Fruit fly (Drosophila melanogaster) whole organism, embryonic: ENCODE results near the gene CG4025.

Experiments used
- Aef1 ChIP-seq: fragments of 200-800 bp; sonication (Bioruptor generic); IDR thresholded peaks from 3 replicates; pipeline ENCODE4 v1.3.6; 2022; ENCODE audit warnings: missing biosample characterization, missing genetic modification characterization
- Asciz ChIP-seq: fragments of 200-800 bp; sonication (Bioruptor generic); optimal IDR thresholded peaks from 2 replicates; lab custom pipeline; 2017; ENCODE audit warnings: missing biosample characterization, mild to moderate bottlenecking, missing genetic modification characterization, missing genetic modification reagents
- CG10366 ChIP-seq: fragments of 200-800 bp; sonication (Bioruptor generic); IDR thresholded peaks from 2 replicates; pipeline ENCODE4 v1.3.6; 2022; ENCODE audit warnings: missing biosample characterization, missing genetic modification characterization
- CG12769 ChIP-seq: fragments of 200-800 bp; sonication (Bioruptor generic); optimal IDR thresholded peaks from 2 replicates; lab custom pipeline; 2019; ENCODE audit warnings: missing biosample characterization, mild to moderate bottlenecking, missing genetic modification characterization, moderate library complexity
- CG13296 ChIP-seq: fragments of 200-800 bp; sonication (Bioruptor generic); optimal IDR thresholded peaks from 3 replicates; lab custom pipeline; 2018; ENCODE audit warnings: missing biosample characterization, mild to moderate bottlenecking, missing genetic modification characterization
- CG13775 ChIP-seq: fragments of 200-800 bp; sonication (Bioruptor generic); optimal IDR thresholded peaks from 3 replicates; lab custom pipeline; 2017; ENCODE audit warnings: missing biosample characterization, mild to moderate bottlenecking, missing genetic modification characterization
- CG14710 ChIP-seq: fragments of 200-800 bp; sonication (Bioruptor generic); optimal IDR thresholded peaks from 3 replicates; lab custom pipeline; 2019; ENCODE audit warnings: missing biosample characterization, mild to moderate bottlenecking, missing genetic modification characterization, moderate library complexity
- CG17361 ChIP-seq: fragments of 200-800 bp; sonication (Bioruptor generic); IDR thresholded peaks from 3 replicates; pipeline ENCODE4 v1.3.6; 2022; ENCODE audit warnings: missing biosample characterization, missing genetic modification characterization
- CG31365 ChIP-seq: fragments of 200-800 bp; sonication (Bioruptor generic); optimal IDR thresholded peaks from 2 replicates; lab custom pipeline; 2018; ENCODE audit warnings: missing biosample characterization, mild to moderate bottlenecking, missing genetic modification characterization
- CG32532 ChIP-seq: fragments of 200-800 bp; sonication (Bioruptor generic); IDR thresholded peaks from 2 replicates; pipeline ENCODE4 v1.3.6; 2022; ENCODE audit warnings: missing biosample characterization, missing genetic modification characterization
- CG3407 ChIP-seq: fragments of 200-800 bp; sonication (Bioruptor generic); optimal IDR thresholded peaks from 2 replicates; lab custom pipeline; 2018; ENCODE audit warnings: missing biosample characterization, mild to moderate bottlenecking, missing genetic modification characterization
- CG3726 ChIP-seq: fragments of 200-800 bp; sonication (Bioruptor generic); IDR thresholded peaks from 3 replicates; pipeline ENCODE4, ENCODE4 v1.3.6; 2022; ENCODE audit warnings: missing biosample characterization, missing genetic modification characterization
- CG3847 ChIP-seq: fragments of 200-800 bp; sonication (Bioruptor generic); IDR thresholded peaks from 2 replicates; pipeline ENCODE4 v1.3.6; 2022; ENCODE audit warnings: missing biosample characterization, missing genetic modification characterization
- CG4404 ChIP-seq: fragments of 200-800 bp; sonication (Bioruptor generic); IDR thresholded peaks from 2 replicates; pipeline ENCODE4 v1.3.6; 2022; ENCODE audit warnings: missing biosample characterization, missing genetic modification characterization
- CG5953 ChIP-seq: fragments of 200-800 bp; sonication (Bioruptor generic); IDR thresholded peaks from 2 replicates; pipeline ENCODE4 v1.3.6; 2022; ENCODE audit warnings: missing biosample characterization, missing genetic modification characterization
- CG6175 ChIP-seq: fragments of 200-800 bp; sonication (Bioruptor generic); IDR thresholded peaks from 3 replicates; pipeline ENCODE4 v1.3.6; 2022; ENCODE audit warnings: missing biosample characterization, missing genetic modification characterization
- CG7987 ChIP-seq: fragments of 200-800 bp; sonication (Bioruptor generic); optimal IDR thresholded peaks from 2 replicates; lab custom pipeline; 2018; ENCODE audit warnings: missing biosample characterization, mild to moderate bottlenecking, missing genetic modification characterization, moderate library complexity
- CG8290 ChIP-seq, 3 experiments: fragments of 200-800 bp; sonication (Bioruptor generic); optimal IDR thresholded peaks; 2 replicates each; lab custom pipeline; 2016 to 2019; ENCODE audit warnings: missing biosample characterization in 3 of 3, missing genetic modification characterization in 3 of 3, mild to moderate bottlenecking in 2 of 3, moderate library complexity in 1 of 3
- CG9609 ChIP-seq: fragments of 200-800 bp; sonication (Bioruptor generic); optimal IDR thresholded peaks from 3 replicates; lab custom pipeline; 2016; ENCODE audit warnings: missing biosample characterization, missing genetic modification characterization
- CkIIα-i1 ChIP-seq: fragments of 200-800 bp; sonication (Bioruptor generic); IDR thresholded peaks from 2 replicates; pipeline ENCODE4 v1.3.6; 2022; ENCODE audit warnings: missing biosample characterization, missing genetic modification characterization
- Dfd ChIP-seq, 2 experiments: fragments of >200 bp; optimal IDR thresholded peaks; 2 replicates each; lab custom pipeline; 2017; ENCODE audit warnings: missing biosample characterization in 2 of 2, missing genetic modification characterization in 2 of 2
- Drgx ChIP-seq: fragments of 200-800 bp; sonication (Bioruptor generic); IDR thresholded peaks from 2 replicates; pipeline ENCODE4 v1.3.6; 2022; ENCODE audit warnings: missing biosample characterization, missing genetic modification characterization
- Ets65A ChIP-seq: fragments of 200-800 bp; sonication (Bioruptor generic); peaks from one replicate; lab custom pipeline; 2016; ENCODE audit warnings: missing biosample characterization, missing genetic modification characterization
- Med ChIP-seq: fragments of 200-800 bp; sonication (Bioruptor generic); peaks from one replicate; lab custom pipeline; 2016; ENCODE audit warnings: missing biosample characterization, missing genetic modification characterization, mild to moderate bottlenecking, inconsistent platforms, moderate library complexity
- Meics ChIP-seq: fragments of 200-800 bp; sonication (Bioruptor generic); optimal IDR thresholded peaks from 2 replicates; lab custom pipeline; 2017; ENCODE audit warnings: missing biosample characterization, mild to moderate bottlenecking, missing genetic modification characterization
- NC2β ChIP-seq: fragments of 200-800 bp; sonication (Bioruptor generic); optimal IDR thresholded peaks from 2 replicates; lab custom pipeline; 2016; ENCODE audit warnings: missing biosample characterization, missing genetic modification characterization
- NfI ChIP-seq: fragments of 200-800 bp; sonication (Bioruptor generic); optimal IDR thresholded peaks from 3 replicates; lab custom pipeline; 2018; ENCODE audit warnings: missing biosample characterization, mild to moderate bottlenecking, missing genetic modification characterization, moderate library complexity
- Rx ChIP-seq: fragments of 200-800 bp; sonication (Bioruptor generic); IDR thresholded peaks from 2 replicates; pipeline ENCODE4 v1.3.6; 2022; ENCODE audit warnings: missing biosample characterization, missing genetic modification characterization
- Stat92E ChIP-seq, 3 experiments: fragments of >200 bp in 2 of 3; fragments of 200-800 bp in 1 of 3; sonication (Bioruptor generic) in 1 of 3; optimal IDR thresholded peaks; 2 replicates each; lab custom pipeline; 2017 to 2019; ENCODE audit warnings: missing biosample characterization in 3 of 3, missing genetic modification characterization in 3 of 3, mild to moderate bottlenecking in 1 of 3, moderate library complexity in 1 of 3
- cato ChIP-seq: fragments of 200-800 bp; sonication (Bioruptor generic); optimal IDR thresholded peaks from 2 replicates; lab custom pipeline; 2016; ENCODE audit warnings: missing biosample characterization, missing genetic modification characterization, borderline replicate concordance
- cg ChIP-seq: fragments of 200-800 bp; sonication (Bioruptor generic); optimal IDR thresholded peaks from 3 replicates; lab custom pipeline; 2019; ENCODE audit warnings: missing biosample characterization, mild to moderate bottlenecking, missing genetic modification characterization, moderate library complexity
- crp ChIP-seq, 2 experiments: fragments of 200-800 bp; sonication (Bioruptor generic); optimal IDR thresholded peaks; 2 replicates in 1 of 2; 3 replicates in 1 of 2; lab custom pipeline; 2017; ENCODE audit warnings: missing biosample characterization in 2 of 2, missing genetic modification characterization in 2 of 2, mild to moderate bottlenecking in 1 of 2, moderate library complexity in 1 of 2
- dimm ChIP-seq: fragments of 200-800 bp; sonication (Bioruptor generic); IDR thresholded peaks from 2 replicates; pipeline ENCODE4 v1.3.6; 2022; ENCODE audit warnings: missing biosample characterization, missing genetic modification characterization
- en ChIP-seq: fragments of 200-800 bp; sonication (Bioruptor generic); optimal IDR thresholded peaks from 2 replicates; lab custom pipeline; 2016; ENCODE audit warnings: missing biosample characterization, missing genetic modification characterization
- hkb ChIP-seq, 2 experiments: fragments of 200-800 bp in 1 of 2; fragments of >200 bp in 1 of 2; sonication (Bioruptor generic) in 1 of 2; IDR thresholded peaks in 1 of 2; optimal IDR thresholded peaks in 1 of 2; 2 replicates each; pipeline versions ENCODE4 v1.3.6 to Lab custom; 2017 to 2022; ENCODE audit warnings: missing biosample characterization in 1 of 2, missing genetic modification characterization in 1 of 2
- jing ChIP-seq: fragments of 200-800 bp; sonication (Bioruptor generic); optimal IDR thresholded peaks from 2 replicates; lab custom pipeline; 2018; ENCODE audit warnings: missing biosample characterization, mild to moderate bottlenecking, missing genetic modification characterization
- kni ChIP-seq: fragments of 200-800 bp; sonication (Bioruptor generic); optimal IDR thresholded peaks from 3 replicates; lab custom pipeline; 2017; ENCODE audit warnings: mild to moderate bottlenecking, missing biosample characterization, missing genetic modification reagents, missing genetic modification characterization
- odd ChIP-seq: fragments of 200-800 bp; sonication (Bioruptor generic); optimal IDR thresholded peaks from 2 replicates; lab custom pipeline; 2017; ENCODE audit warnings: missing biosample characterization, mild to moderate bottlenecking, missing genetic modification characterization
- onecut ChIP-seq: fragments of 200-800 bp; sonication (Bioruptor generic); IDR thresholded peaks from 2 replicates; pipeline ENCODE4 v1.3.6; 2022; ENCODE audit warnings: missing biosample characterization, missing genetic modification characterization
- schlank ChIP-seq: fragments of 200-800 bp; sonication (Bioruptor generic); optimal IDR thresholded peaks from 2 replicates; lab custom pipeline; 2018; ENCODE audit warnings: missing biosample characterization, mild to moderate bottlenecking, missing genetic modification characterization
- sd ChIP-seq: fragments of 200-800 bp; sonication (Bioruptor generic); optimal IDR thresholded peaks from 3 replicates; lab custom pipeline; 2018; ENCODE audit warnings: missing biosample characterization, mild to moderate bottlenecking, missing genetic modification characterization, moderate library complexity
- slou ChIP-seq: fragments of 200-800 bp; sonication (Bioruptor generic); optimal IDR thresholded peaks from 3 replicates; lab custom pipeline; 2016; ENCODE audit warnings: missing biosample characterization, missing genetic modification characterization
- tx ChIP-seq: fragments of 200-800 bp; sonication (Bioruptor generic); optimal IDR thresholded peaks from 2 replicates; lab custom pipeline; 2016; ENCODE audit warnings: missing biosample characterization, missing genetic modification characterization

The CG4025 gene

DNA sequence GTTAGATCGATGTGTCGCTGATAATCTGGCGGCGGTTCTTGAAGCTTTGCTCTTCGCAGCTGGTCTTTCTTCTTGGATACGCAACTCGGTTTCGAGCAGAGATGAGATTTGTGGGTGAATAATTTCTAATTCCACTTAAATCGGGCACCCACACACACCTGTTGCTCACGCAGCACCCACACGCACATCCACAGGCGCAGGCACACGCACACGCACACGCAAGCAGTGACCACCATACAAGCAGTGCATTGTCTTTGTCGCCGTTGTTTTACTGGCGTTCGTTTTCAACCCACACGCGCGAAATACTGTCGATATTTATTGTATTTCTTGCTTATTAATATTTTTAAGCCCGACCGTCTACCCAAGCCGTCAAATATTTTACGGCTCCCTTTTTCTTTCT, 19.6 kb downstream of the CG4025 start (continued):
- TF ChIP-seq CG5953: peak; percentile 36; the same call in 1 of the 2 replicates
- no peak for TF ChIP-seq hkb (optimal IDR thresholded peaks at IDR 0.05; lab: Kevin White, UChicago)
- no peak for TF ChIP-seq hkb (GFP tag; IDR thresholded peaks at IDR 0.05; lab: Robert Waterston, UW)
- TF ChIP-seq en (GFP tag; lab: Kevin White, UChicago): no peak
- TF ChIP-seq CG7987 (GFP tag; lab: Kevin White, UChicago): no peak
- TF ChIP-seq cg (GFP tag; lab: Kevin White, UChicago): peak; percentile 70
- no peak for TF ChIP-seq Asciz (GFP tag; lab: Kevin White, UChicago)
- no peak for TF ChIP-seq CG14710 (tag; lab: Kevin White, UChicago)
- TF ChIP-seq CG3726 (GFP tag; lab: Robert Waterston, UW): no peak
- TF ChIP-seq schlank (tag; lab: Kevin White, UChicago): no peak
- no peak for TF ChIP-seq CG10366 (GFP tag; lab: Robert Waterston, UW)
- TF ChIP-seq NC2β (GFP tag; lab: Kevin White, UChicago): no peak
- TF ChIP-seq cato: no peak
- TF ChIP-seq Dfd (GFP tag; optimal IDR thresholded peaks at IDR 0.05; lab: Kevin White, UChicago): peak in 1 of 2 experiments; percentile 53
- TF ChIP-seq Aef1: no peak
- no peak for TF ChIP-seq Rx (GFP tag; lab: Robert Waterston, UW)
- no peak for TF ChIP-seq dimm (GFP tag; lab: Robert Waterston, UW)
- peak; percentile 44 for TF ChIP-seq CG8290 (GFP tag; optimal IDR thresholded peaks at IDR 0.05; lab: Kevin White, UChicago)
- TF ChIP-seq CG8290 (tag; optimal IDR thresholded peaks at IDR 0.05; lab: Kevin White, UChicago): no peak

DNA sequence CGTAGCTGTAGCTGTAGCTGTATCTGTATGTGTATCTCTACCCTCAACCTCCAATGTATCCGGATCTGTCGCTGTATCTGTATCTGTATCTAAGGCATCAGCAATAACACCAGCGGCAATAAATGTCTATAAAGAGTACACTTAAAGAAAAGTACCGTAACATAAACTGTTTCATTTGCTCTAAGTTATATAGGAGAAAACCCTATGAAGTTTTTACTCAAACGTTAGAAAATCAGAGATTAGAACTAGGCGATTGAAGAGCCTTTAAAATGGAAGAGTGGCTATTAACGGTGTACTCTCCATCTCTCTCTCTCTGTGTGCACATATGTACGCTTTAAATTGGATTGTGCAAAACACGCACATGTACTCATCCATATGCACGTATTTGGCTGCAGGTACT, 21.5 kb downstream of the CG4025 start:
- peak; percentile 39; the same call in 1 of the 2 replicates for TF ChIP-seq Drgx (GFP tag; lab: Robert Waterston, UW)
- no peak for TF ChIP-seq odd (GFP tag; lab: Kevin White, UChicago)

- TF ChIP-seq CG4404 (GFP tag; lab: Robert Waterston, UW): no peak
- peak; percentile 72 for TF ChIP-seq Ets65A (GFP tag; lab: Kevin White, UChicago)
- TF ChIP-seq Med: peak; percentile 55
Observed at dm6 chrX:2103859-2104258, 27.1 kb downstream of the CG4025 start.

DNA sequence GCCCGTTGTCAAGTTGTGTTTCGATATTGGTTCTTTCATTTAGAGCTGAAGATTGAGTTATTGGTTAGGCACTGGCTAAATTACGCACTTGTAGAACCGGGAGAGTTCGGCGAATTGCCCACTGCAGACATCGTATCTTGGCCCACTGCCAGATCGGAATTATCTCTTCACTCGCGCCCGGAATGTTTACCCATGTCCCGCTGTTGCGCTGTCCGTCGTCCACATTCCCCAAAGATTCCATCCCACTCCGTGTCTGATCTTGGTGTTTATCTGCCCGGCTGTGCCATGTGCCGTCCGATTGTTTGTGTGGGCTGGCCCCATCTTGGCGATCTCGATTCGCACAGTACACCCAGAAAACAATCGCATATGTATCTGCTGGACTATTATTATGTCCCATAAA, 27.6 kb downstream of the CG4025 start:
- no peak for TF ChIP-seq jing (GFP tag; lab: Kevin White, UChicago)
- TF ChIP-seq kni (GFP tag; lab: Kevin White, UChicago): no peak
- TF ChIP-seq sd (tag; lab: Kevin White, UChicago): peak; percentile 68
- TF ChIP-seq CG12769 (tag; lab: Kevin White, UChicago): peak; percentile 59
- TF ChIP-seq crp (GFP tag; optimal IDR thresholded peaks at IDR 0.05; lab: Kevin White, UChicago): no peak
- TF ChIP-seq, all 482 proteins: peak for 2

DNA sequence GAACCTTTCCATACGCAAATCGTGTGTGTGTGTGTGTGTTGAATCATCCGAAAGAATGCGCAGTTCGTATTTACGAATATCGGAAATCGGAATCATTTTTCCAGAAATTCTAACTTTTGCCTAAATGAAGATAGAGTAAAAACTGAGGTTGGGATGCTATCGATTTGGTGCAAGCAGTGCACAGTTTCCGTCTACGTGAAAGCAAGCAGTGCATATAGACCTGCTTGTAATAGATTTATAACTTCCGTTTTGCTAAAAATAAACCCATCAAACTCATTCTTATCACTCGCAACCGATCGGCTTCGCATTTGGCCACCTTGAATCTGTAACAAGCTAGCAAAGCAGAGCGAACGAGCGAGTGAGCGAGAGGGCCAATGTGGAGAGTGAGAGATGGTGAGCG, 29.6 kb downstream of the CG4025 start:
- peak; percentile 89 for TF ChIP-seq CG8290 (GFP tag; optimal IDR thresholded peaks at IDR 0.05; lab: Kevin White, UChicago)
- peak in 1 of 2 experiments; percentile 46 for TF ChIP-seq CG8290 (tag; optimal IDR thresholded peaks at IDR 0.05; lab: Kevin White, UChicago)
- peak; percentile 8 for TF ChIP-seq CG13296 (GFP tag; lab: Kevin White, UChicago)
- peak; percentile 84 for TF ChIP-seq Med
- TF ChIP-seq Meics: peak; percentile 6
- 0 out of 3 replicates have a peak, but pooled peaks have one; percentile 30 for TF ChIP-seq CG17361 (GFP tag; lab: Robert Waterston, UW)
- TF ChIP-seq CG6175 (GFP tag; lab: Robert Waterston, UW): no peak
- no peak for TF ChIP-seq CG9609 (GFP tag; lab: Kevin White, UChicago)
- peak; percentile 62 for TF ChIP-seq CG12769 (tag; lab: Kevin White, UChicago)
- TF ChIP-seq CG3407 (GFP tag; lab: Kevin White, UChicago): no peak
- peak; percentile 3 for TF ChIP-seq CG13775 (GFP tag; lab: Kevin White, UChicago)
- peak; percentile 88 for TF ChIP-seq CG31365
- TF ChIP-seq CkIIα-i1 (GFP tag; lab: Robert Waterston, UW): no peak
- TF ChIP-seq NfI (GFP tag; lab: Kevin White, UChicago): peak; percentile 31
- no peak for TF ChIP-seq Stat92E (GFP tag; optimal IDR thresholded peaks at IDR 0.05; lab: Kevin White, UChicago)
- TF ChIP-seq tx (GFP tag; lab: Kevin White, UChicago): no peak
- TF ChIP-seq slou: no peak
- 0 out of 2 replicates have a peak, but pooled peaks have one; percentile 22 for TF ChIP-seq CG3847 (GFP tag; lab: Robert Waterston, UW)
- peak; percentile 16; the same call in 1 of the 2 replicates for TF ChIP-seq CG32532 (GFP tag; lab: Robert Waterston, UW)
- TF ChIP-seq onecut (GFP tag; lab: Robert Waterston, UW): peak; percentile 24; the same call in 1 of the 2 replicates
